Worm (Caenorhabditis elegans) whole organism, L2 larva: ENCODE data around the gene osm-8.
A peak's percentile ranks its signal among the peaks of the same experiment; 100 is the strongest.

Experiments
- C34F6.9 ChIP-seq: fragments of 150-350 bp; optimal IDR thresholded peaks from 2 replicates; lab custom pipeline; 2014; ENCODE audit warnings: missing biosample characterization, missing genetic modification characterization
- F13H6.1 ChIP-seq: sonication (generic microtip); optimal IDR thresholded peaks from 2 replicates; lab custom pipeline; 2016; ENCODE audit warnings: missing genetic modification characterization, missing compliant biosample characterization
- R02D3.7 ChIP-seq: fragments of 150-350 bp; optimal IDR thresholded peaks from 2 replicates; lab custom pipeline; 2014; ENCODE audit warnings: missing biosample characterization, missing genetic modification characterization
- Y55F3AM.14 ChIP-seq: fragments of 200-800 bp; sonication (Bioruptor generic); optimal IDR thresholded peaks from 2 replicates; lab custom pipeline; 2018; ENCODE audit warnings: mild to moderate bottlenecking, missing genetic modification characterization, missing compliant biosample characterization
- ZK546.5 ChIP-seq: sonication (generic microtip); optimal IDR thresholded peaks from 2 replicates; lab custom pipeline; 2017; ENCODE audit warnings: missing biosample characterization, missing genetic modification characterization
- alr-1 ChIP-seq: fragments of 150-350 bp; optimal IDR thresholded peaks from 2 replicates; lab custom pipeline; 2014; ENCODE audit warnings: missing biosample characterization, missing genetic modification characterization
- aly-2 ChIP-seq: fragments of 150-350 bp; optimal IDR thresholded peaks from 2 replicates; lab custom pipeline; 2014; ENCODE audit warnings: missing biosample characterization, missing genetic modification characterization
- ama-1 ChIP-seq: fragments of 150-350 bp; optimal IDR thresholded peaks from 2 replicates; lab custom pipeline; 2018; ENCODE audit warnings: inconsistent platforms
- blmp-1 ChIP-seq: sonication (generic microtip); optimal IDR thresholded peaks from 2 replicates; lab custom pipeline; 2017; ENCODE audit warnings: missing genetic modification characterization, mild to moderate bottlenecking, missing compliant biosample characterization, antibody characterized with exemption, moderate library complexity; ENCODE audit not compliant: insufficient read depth
- ceh-16 ChIP-seq: fragments of 150-350 bp; optimal IDR thresholded peaks from 2 replicates; lab custom pipeline; 2014; ENCODE audit warnings: missing biosample characterization, missing genetic modification characterization
- ceh-82 ChIP-seq: fragments of 150-350 bp; optimal IDR thresholded peaks from 2 replicates; lab custom pipeline; 2014; ENCODE audit warnings: missing biosample characterization, missing genetic modification characterization
- crh-2 ChIP-seq: sonication (generic microtip); optimal IDR thresholded peaks from 2 replicates; lab custom pipeline; 2017; ENCODE audit warnings: missing biosample characterization, missing genetic modification characterization
- dmd-4 ChIP-seq: sonication (generic microtip); optimal IDR thresholded peaks from 2 replicates; lab custom pipeline; 2017; ENCODE audit warnings: missing biosample characterization, missing genetic modification characterization
- egl-27 ChIP-seq: sonication (generic microtip); optimal IDR thresholded peaks from 3 replicates; lab custom pipeline; 2017; ENCODE audit warnings: missing biosample characterization, missing genetic modification reagents, missing genetic modification characterization
- elt-1 ChIP-seq: fragments of 150-350 bp; optimal IDR thresholded peaks from 2 replicates; lab custom pipeline; 2014; ENCODE audit warnings: missing biosample characterization, missing genetic modification characterization
- elt-3 ChIP-seq: sonication (generic microtip); optimal IDR thresholded peaks from 2 replicates; lab custom pipeline; 2017; ENCODE audit warnings: missing biosample characterization, missing genetic modification characterization
- fos-1 ChIP-seq: fragments of 150-350 bp; optimal IDR thresholded peaks from 2 replicates; lab custom pipeline; 2014; ENCODE audit warnings: missing biosample characterization, missing genetic modification characterization
- gmeb-1 ChIP-seq: fragments of 150-350 bp; optimal IDR thresholded peaks from 2 replicates; lab custom pipeline; 2014; ENCODE audit warnings: missing biosample characterization, missing genetic modification characterization
- lin-11 ChIP-seq: fragments of 150-350 bp; sonication (generic microtip); optimal IDR thresholded peaks from 2 replicates; lab custom pipeline; 2014; ENCODE audit warnings: missing biosample characterization, missing genetic modification characterization, inconsistent platforms, mixed read lengths
- lin-13 ChIP-seq: fragments of 150-350 bp; optimal IDR thresholded peaks from 2 replicates; lab custom pipeline; 2014; ENCODE audit warnings: missing biosample characterization, missing genetic modification reagents, missing genetic modification characterization
- lin-39 ChIP-seq: fragments of 150-350 bp; optimal IDR thresholded peaks from 2 replicates; lab custom pipeline; 2014; ENCODE audit warnings: missing biosample characterization, missing genetic modification reagents, missing genetic modification characterization
- lsy-2 ChIP-seq, 2 experiments: fragments of 150-350 bp in 1 of 2; sonication (generic microtip) in 1 of 2; optimal IDR thresholded peaks; 2 replicates each; lab custom pipeline; 2014 to 2017; ENCODE audit warnings: missing biosample characterization in 2 of 2, missing genetic modification characterization in 2 of 2
- mab-5 ChIP-seq: fragments of 150-350 bp; optimal IDR thresholded peaks from 2 replicates; lab custom pipeline; 2014; ENCODE audit warnings: missing biosample characterization, missing genetic modification characterization
- mbf-1 ChIP-seq: sonication (generic microtip); optimal IDR thresholded peaks from 2 replicates; lab custom pipeline; 2017; ENCODE audit warnings: missing biosample characterization, missing genetic modification characterization
- mdl-1 ChIP-seq, 2 experiments: fragments of 150-350 bp in 1 of 2; sonication (generic microtip) in 1 of 2; optimal IDR thresholded peaks; 2 replicates each; lab custom pipeline; 2017; ENCODE audit warnings: missing biosample characterization in 2 of 2, missing genetic modification characterization in 2 of 2
- nhr-10 ChIP-seq: sonication (generic microtip); optimal IDR thresholded peaks from 2 replicates; lab custom pipeline; 2017; ENCODE audit warnings: missing biosample characterization, missing genetic modification characterization
- nhr-11 ChIP-seq: fragments of 150-350 bp; optimal IDR thresholded peaks from 2 replicates; lab custom pipeline; 2014; ENCODE audit warnings: missing biosample characterization, missing genetic modification characterization
- nhr-12 ChIP-seq: fragments of 150-350 bp; optimal IDR thresholded peaks from 2 replicates; lab custom pipeline; 2014; ENCODE audit warnings: missing biosample characterization, missing genetic modification characterization
- nhr-129 ChIP-seq: fragments of 150-350 bp; optimal IDR thresholded peaks from 2 replicates; lab custom pipeline; 2014; ENCODE audit warnings: missing biosample characterization, missing genetic modification characterization
- nhr-21 ChIP-seq: fragments of 150-350 bp; optimal IDR thresholded peaks from 2 replicates; lab custom pipeline; 2014; ENCODE audit warnings: missing biosample characterization, missing genetic modification characterization
- nhr-23 ChIP-seq: fragments of 150-350 bp; optimal IDR thresholded peaks from 2 replicates; lab custom pipeline; 2014; ENCODE audit warnings: missing biosample characterization, missing genetic modification reagents, missing genetic modification characterization
- nhr-237 ChIP-seq: fragments of 150-350 bp; optimal IDR thresholded peaks from 2 replicates; lab custom pipeline; 2014; ENCODE audit warnings: missing biosample characterization, missing genetic modification characterization
- nhr-25 ChIP-seq: fragments of 150-350 bp; sonication (generic microtip); optimal IDR thresholded peaks from 3 replicates; lab custom pipeline; 2014; ENCODE audit warnings: missing biosample characterization, missing genetic modification characterization
- nhr-6 ChIP-seq: fragments of 150-350 bp; optimal IDR thresholded peaks from 2 replicates; lab custom pipeline; 2014; ENCODE audit warnings: missing biosample characterization, missing genetic modification characterization
- nhr-77 ChIP-seq: fragments of 150-350 bp; optimal IDR thresholded peaks from 2 replicates; lab custom pipeline; 2014; ENCODE audit warnings: missing biosample characterization, missing genetic modification characterization
- peb-1 ChIP-seq: fragments of 150-350 bp; optimal IDR thresholded peaks from 2 replicates; lab custom pipeline; 2014; ENCODE audit warnings: missing biosample characterization, missing genetic modification characterization
- sem-4 ChIP-seq: fragments of 150-350 bp; optimal IDR thresholded peaks from 2 replicates; lab custom pipeline; 2014; ENCODE audit warnings: missing biosample characterization, missing genetic modification reagents, missing genetic modification characterization
- skn-1 ChIP-seq: sonication (generic microtip); optimal IDR thresholded peaks from 2 replicates; lab custom pipeline; 2017; ENCODE audit warnings: missing biosample characterization, missing genetic modification characterization
- sma-3 ChIP-seq: sonication (generic microtip); optimal IDR thresholded peaks from 2 replicates; lab custom pipeline; 2016; ENCODE audit warnings: missing genetic modification reagents, missing genetic modification characterization, missing compliant biosample characterization
- sma-9 ChIP-seq, 2 experiments: fragments of 150-350 bp in 1 of 2; sonication (generic microtip) in 1 of 2; optimal IDR thresholded peaks; 2 replicates each; lab custom pipeline; 2014 to 2016; ENCODE audit warnings: missing genetic modification characterization in 2 of 2, mild to moderate bottlenecking in 1 of 2, missing biosample characterization in 1 of 2, missing compliant biosample characterization in 1 of 2, missing genetic modification reagents in 1 of 2, moderate library complexity in 1 of 2
- snpc-4 ChIP-seq: fragments of 150-350 bp; optimal IDR thresholded peaks from 2 replicates; lab custom pipeline; 2014; ENCODE audit warnings: missing biosample characterization, missing genetic modification characterization
- unc-39 ChIP-seq: fragments of 150-350 bp; optimal IDR thresholded peaks from 2 replicates; lab custom pipeline; 2014; ENCODE audit warnings: missing biosample characterization, missing genetic modification characterization
- unc-55 ChIP-seq: fragments of 150-350 bp; sonication (generic microtip); optimal IDR thresholded peaks from 3 replicates; lab custom pipeline; 2014; ENCODE audit warnings: missing biosample characterization, missing genetic modification reagents, missing genetic modification characterization
- unc-62 ChIP-seq: fragments of 150-350 bp; optimal IDR thresholded peaks from 2 replicates; lab custom pipeline; 2014; ENCODE audit warnings: missing biosample characterization, missing genetic modification reagents, missing genetic modification characterization
- zag-1 ChIP-seq: fragments of 150-350 bp; optimal IDR thresholded peaks from 2 replicates; lab custom pipeline; 2014; ENCODE audit warnings: missing biosample characterization, missing genetic modification characterization
- ztf-1 ChIP-seq: fragments of 200-800 bp; sonication (Bioruptor generic); conservative IDR thresholded peaks from 2 replicates; pipeline ENCODE4 v1.3.6; 2022; ENCODE audit warnings: missing genetic modification characterization, missing compliant biosample characterization
- ztf-11 ChIP-seq: sonication (generic microtip); optimal IDR thresholded peaks from 2 replicates; lab custom pipeline; 2017; ENCODE audit warnings: missing biosample characterization, missing genetic modification characterization
- ztf-4 ChIP-seq: fragments of 150-350 bp; optimal IDR thresholded peaks from 2 replicates; lab custom pipeline; 2014; ENCODE audit warnings: missing biosample characterization, missing genetic modification characterization

osm-8 gene

DNA sequence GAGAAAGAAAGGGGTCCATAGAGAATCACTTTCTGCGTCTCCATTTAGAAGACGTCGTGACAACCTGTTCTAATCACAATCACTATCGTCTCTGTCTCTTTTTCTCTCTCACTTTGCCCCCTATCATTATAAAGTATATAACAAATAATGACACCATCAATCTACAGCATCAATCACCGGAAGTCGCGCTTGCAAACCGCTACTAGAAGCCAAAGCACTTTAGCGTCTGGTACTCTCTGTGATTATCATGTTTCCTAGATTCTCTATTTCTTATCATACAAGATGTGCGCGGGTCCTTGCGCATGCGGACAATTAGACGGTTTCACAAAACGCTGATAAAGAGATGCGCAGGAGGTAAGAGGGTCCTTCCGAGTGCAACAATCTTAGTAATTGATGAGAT lies 26.0 kb upstream of the osm-8 start:
- TF ChIP-seq crh-2 = peak; percentile 10
- TF ChIP-seq mbf-1 (tag; lab: Kevin White, UChicago) = no peak
- TF ChIP-seq nhr-23 (tag; lab: Kevin White, UChicago) = no peak
- no peak for TF ChIP-seq nhr-237
- TF ChIP-seq mdl-1 (tag; optimal IDR thresholded peaks at IDR 0.05; lab: Kevin White, UChicago) = peak; percentile 3 to 11
- peak; percentile 77 for TF ChIP-seq blmp-1 (tag; lab: Kevin White, UChicago)
- TF ChIP-seq ZK546.5 (tag; lab: Kevin White, UChicago) = no peak
- no peak for TF ChIP-seq lin-11 (tag; lab: Kevin White, UChicago)
- TF ChIP-seq nhr-77 (tag; lab: Kevin White, UChicago) = no peak
- TF ChIP-seq R02D3.7 (tag; lab: Kevin White, UChicago) = no peak
- TF ChIP-seq ztf-4 (tag; lab: Kevin White, UChicago) = no peak
- peak; percentile 87 for TF ChIP-seq nhr-21
- no peak for TF ChIP-seq ceh-82 (tag; lab: Kevin White, UChicago)
- TF ChIP-seq peb-1 (tag; lab: Kevin White, UChicago) = no peak
- peak; percentile 91 for TF ChIP-seq sma-9 (GFP tag; optimal IDR thresholded peaks at IDR 0.05; lab: Kevin White, UChicago)
- TF ChIP-seq sma-9 (tag; optimal IDR thresholded peaks at IDR 0.05; lab: Kevin White, UChicago) = no peak
- TF ChIP-seq lsy-2 (tag; optimal IDR thresholded peaks at IDR 0.05; lab: Kevin White, UChicago) = peak in 1 of 2 experiments; percentile 26
- TF ChIP-seq ztf-1 (GFP tag; lab: Robert Waterston, UW) = no peak
- no peak for TF ChIP-seq dmd-4 (tag; lab: Kevin White, UChicago)
- no peak for TF ChIP-seq unc-39 (tag; lab: Kevin White, UChicago)
- no peak for TF ChIP-seq sem-4
- TF ChIP-seq ztf-11 (tag; lab: Kevin White, UChicago) = no peak
- no peak for TF ChIP-seq nhr-11
- no peak for TF ChIP-seq lin-13 (GFP tag; lab: Kevin White, UChicago)
- no peak for TF ChIP-seq skn-1 (tag; lab: Kevin White, UChicago)
- TF ChIP-seq alr-1 (tag; lab: Kevin White, UChicago) = no peak
- TF ChIP-seq C34F6.9 (tag; lab: Kevin White, UChicago) = no peak
- peak; percentile 69 for TF ChIP-seq sma-3 (GFP tag; lab: Kevin White, UChicago)
- no peak for TF ChIP-seq mab-5 (tag; lab: Kevin White, UChicago)
- TF ChIP-seq elt-1 = no peak
- TF ChIP-seq zag-1 (tag; lab: Kevin White, UChicago) = no peak
- TF ChIP-seq Y55F3AM.14 (GFP tag; lab: Kevin White, UChicago) = no peak
- TF ChIP-seq F13H6.1 = peak; percentile 1
- TF ChIP-seq nhr-25 = peak; percentile 78
- TF ChIP-seq nhr-12 (tag; lab: Kevin White, UChicago) = no peak
- TF ChIP-seq gmeb-1 = peak; percentile 35
- TF ChIP-seq nhr-10 (tag; lab: Kevin White, UChicago) = no peak
- no peak for TF ChIP-seq ceh-16 (tag; lab: Kevin White, UChicago)
- TF ChIP-seq unc-55 (GFP tag; lab: Kevin White, UChicago) = no peak
- TF ChIP-seq unc-62 (GFP tag; lab: Kevin White, UChicago) = no peak
- TF ChIP-seq ama-1 (lab: Kevin White, UChicago) = no peak
- no peak for TF ChIP-seq aly-2
- no peak for TF ChIP-seq snpc-4 (tag; lab: Kevin White, UChicago)
- peak; percentile 45 for TF ChIP-seq fos-1
- TF ChIP-seq nhr-129 (tag; lab: Kevin White, UChicago) = no peak
- no peak for TF ChIP-seq lin-39 (tag; lab: Kevin White, UChicago)
- TF ChIP-seq nhr-6 (tag; lab: Kevin White, UChicago) = no peak
- TF ChIP-seq elt-3 = no peak
- peak; percentile 62 for TF ChIP-seq egl-27 (tag; lab: Kevin White, UChicago)
